Worm (Caenorhabditis elegans) whole organism, mixed stage, embryonic: ENCODE measurements around the gene ZK355.2.

Experiments
- lin-13 ChIP-seq: fragments of 150-350 bp; optimal IDR thresholded peaks from 2 replicates; lab custom pipeline; 2014; ENCODE audit warnings: missing biosample characterization, missing genetic modification characterization
- mab-5 ChIP-seq: fragments of 150-350 bp; optimal IDR thresholded peaks from 2 replicates; lab custom pipeline; 2014; ENCODE audit warnings: missing biosample characterization, missing genetic modification characterization
- nhr-28 ChIP-seq: fragments of 150-350 bp; optimal IDR thresholded peaks from 2 replicates; lab custom pipeline; 2014; ENCODE audit warnings: missing biosample characterization, missing genetic modification characterization
- unc-62 ChIP-seq: fragments of 150-350 bp; optimal IDR thresholded peaks from 2 replicates; lab custom pipeline; 2014; ENCODE audit warnings: missing biosample characterization, missing genetic modification reagents, missing genetic modification characterization

DNA sequence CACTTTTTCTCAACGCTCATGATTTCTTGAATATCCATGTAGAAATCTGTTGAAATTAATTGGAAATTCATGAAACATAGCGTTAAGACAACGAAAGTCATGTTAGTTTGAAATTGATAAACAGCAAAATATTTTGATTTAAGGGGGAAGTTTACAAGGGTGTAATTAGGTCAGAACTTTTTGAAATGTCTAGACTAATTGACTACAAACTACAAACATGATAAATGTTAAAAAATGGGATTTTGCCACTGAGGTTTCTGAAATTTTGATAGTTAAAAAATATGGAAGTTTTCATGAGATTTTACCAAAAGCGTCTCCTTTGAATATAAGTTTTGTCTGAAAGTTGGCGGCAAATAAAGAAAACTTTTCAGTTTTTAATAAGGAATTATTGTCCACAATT lies 14.1 kb downstream of the ZK355.2 start, which contains the start of gene irld-65:
- no peak for TF ChIP-seq mab-5 (tag; lab: Kevin White, UChicago)
- TF ChIP-seq unc-62, result no peak
- TF ChIP-seq nhr-28 (tag; lab: Kevin White, UChicago), result no peak
- no peak for TF ChIP-seq lin-13 (tag; lab: Kevin White, UChicago)
